Worm (Caenorhabditis elegans) whole organism, L4 larva: Measurements from ENCODE around the gene gpb-1.
"Not testable (repeated sequence)": the region's sequence is repeated elsewhere in the genome, so short reads cannot be mapped to it uniquely, and the experiment has no call there.

Source experiments
- D1046.2 ChIP-seq: fragments of 200-800 bp; sonication (Bioruptor generic); IDR thresholded peaks from 2 replicates; pipeline ENCODE4 v1.3.6; 2022; ENCODE audit warnings: missing genetic modification characterization, missing compliant biosample characterization
- F44E2.7 ChIP-seq: fragments of 200-800 bp; sonication (Bioruptor generic); IDR thresholded peaks from 2 replicates; pipeline ENCODE4 v2.1.2; 2022; ENCODE audit warnings: missing genetic modification characterization, missing compliant biosample characterization
- T26A8.4 ChIP-seq: fragments of 200-800 bp; sonication (Bioruptor generic); IDR thresholded peaks from 2 replicates; pipeline ENCODE4 v1.3.6; 2022; ENCODE audit warnings: missing genetic modification characterization, missing compliant biosample characterization
- Y75B8A.6 ChIP-seq: fragments of 200-800 bp; sonication (Bioruptor generic); IDR thresholded peaks from 2 replicates; pipeline ENCODE4 v1.3.6; 2022; ENCODE audit warnings: missing genetic modification reagents, missing genetic modification characterization, missing compliant biosample characterization
- aha-1 ChIP-seq: fragments of 150-350 bp; peaks from one replicate; lab custom pipeline; 2014; ENCODE audit warnings: missing biosample characterization, missing genetic modification characterization
- arid-1 ChIP-seq: fragments of 200-800 bp; sonication (Bioruptor generic); conservative IDR thresholded peaks from 2 replicates; pipeline ENCODE4 v1.3.6; 2022; ENCODE audit warnings: missing genetic modification reagents, missing genetic modification characterization, missing compliant biosample characterization
- ceh-20 ChIP-seq: fragments of 200-800 bp; sonication (Bioruptor generic); IDR thresholded peaks from 2 replicates; pipeline ENCODE4 v1.3.6; 2022; ENCODE audit warnings: missing genetic modification reagents, missing genetic modification characterization, missing compliant biosample characterization
- ceh-44 ChIP-seq: fragments of 200-800 bp; sonication (Bioruptor generic); IDR thresholded peaks from 2 replicates; pipeline ENCODE4 v1.3.6; 2022; ENCODE audit warnings: missing genetic modification reagents, missing genetic modification characterization, missing compliant biosample characterization
- ces-1 ChIP-seq: fragments of 150-350 bp; sonication (generic microtip); optimal IDR thresholded peaks from 4 replicates; lab custom pipeline; 2014; ENCODE audit warnings: missing biosample characterization, missing genetic modification reagents, missing genetic modification characterization
- daf-19 ChIP-seq: fragments of 200-800 bp; sonication (Bioruptor generic); conservative IDR thresholded peaks from 2 replicates; pipeline ENCODE4 v1.3.6; 2022; ENCODE audit warnings: missing genetic modification characterization, missing compliant biosample characterization
- daf-8 ChIP-seq: fragments of 200-800 bp; sonication (Bioruptor generic); IDR thresholded peaks from 2 replicates; pipeline ENCODE4 v1.3.6; 2022; ENCODE audit warnings: missing genetic modification characterization, missing compliant biosample characterization
- dmd-6 ChIP-seq: fragments of 200-800 bp; sonication (Bioruptor generic); IDR thresholded peaks from 2 replicates; pipeline ENCODE4 v1.3.6; 2022; ENCODE audit warnings: missing genetic modification reagents, missing genetic modification characterization, missing compliant biosample characterization
- dpl-1 ChIP-seq: fragments of 150-350 bp; optimal IDR thresholded peaks from 2 replicates; lab custom pipeline; 2014; ENCODE audit warnings: missing biosample characterization, missing genetic modification reagents, missing genetic modification characterization
- duxl-1 ChIP-seq: sonication (generic microtip); optimal IDR thresholded peaks from 2 replicates; lab custom pipeline; 2016; ENCODE audit warnings: mild to moderate bottlenecking, missing genetic modification characterization, moderate library complexity, missing compliant biosample characterization; ENCODE audit not compliant: poor library complexity
- dve-1 ChIP-seq: sonication (generic microtip); optimal IDR thresholded peaks from 2 replicates; lab custom pipeline; 2017; ENCODE audit warnings: antibody characterized with exemption, mild to moderate bottlenecking, missing genetic modification characterization, missing compliant biosample characterization; ENCODE audit not compliant: insufficient read depth
- egl-27 ChIP-seq: sonication (generic microtip); optimal IDR thresholded peaks from 3 replicates; lab custom pipeline; 2017; ENCODE audit warnings: missing biosample characterization, missing genetic modification reagents, missing genetic modification characterization
- egl-43 ChIP-seq: fragments of 200-800 bp; sonication (Bioruptor generic); IDR thresholded peaks from 2 replicates; pipeline ENCODE4 v1.3.6; 2022; ENCODE audit warnings: missing genetic modification reagents, missing genetic modification characterization, missing compliant biosample characterization
- gei-8 ChIP-seq: fragments of 200-800 bp; sonication (Bioruptor generic); optimal IDR thresholded peaks from 2 replicates; lab custom pipeline; 2018; ENCODE audit warnings: mild to moderate bottlenecking, missing genetic modification characterization, missing compliant biosample characterization
- hif-1 ChIP-seq, 2 experiments: sonication (generic microtip); optimal IDR thresholded peaks; 2 replicates each; lab custom pipeline; 2016 to 2017; ENCODE audit warnings: missing compliant biosample characterization in 2 of 2, missing genetic modification characterization in 2 of 2, missing genetic modification reagents in 2 of 2, missing genotype in 2 of 2, mild to moderate bottlenecking in 1 of 2
- hlh-11 ChIP-seq: fragments of 200-800 bp; sonication (Bioruptor generic); optimal IDR thresholded peaks from 2 replicates; lab custom pipeline; 2018; ENCODE audit warnings: mild to moderate bottlenecking, missing genetic modification characterization, missing compliant biosample characterization
- hlh-30 ChIP-seq: sonication (generic microtip); optimal IDR thresholded peaks from 2 replicates; lab custom pipeline; 2017; ENCODE audit warnings: antibody characterized with exemption, mild to moderate bottlenecking, missing genetic modification characterization, missing compliant biosample characterization; ENCODE audit not compliant: insufficient read depth
- lim-7 ChIP-seq: fragments of 200-800 bp; sonication (Bioruptor generic); IDR thresholded peaks from 2 replicates; pipeline ENCODE4 v1.3.6; 2022; ENCODE audit warnings: missing genetic modification characterization, missing compliant biosample characterization
- lin-1 ChIP-seq: fragments of 200-800 bp; sonication (Bioruptor generic); IDR thresholded peaks from 2 replicates; pipeline ENCODE4 v1.3.6; 2022; ENCODE audit warnings: missing genetic modification reagents, missing genetic modification characterization, missing compliant biosample characterization
- lin-29 ChIP-seq: fragments of 200-800 bp; sonication (Bioruptor generic); IDR thresholded peaks from 2 replicates; pipeline ENCODE4 v1.3.6; 2022; ENCODE audit warnings: missing genetic modification reagents, missing genetic modification characterization, missing compliant biosample characterization
- lir-3 ChIP-seq: sonication (generic microtip); optimal IDR thresholded peaks from 2 replicates; lab custom pipeline; 2016; ENCODE audit warnings: mild to moderate bottlenecking, missing genetic modification characterization, missing compliant biosample characterization
- lsy-2 ChIP-seq, 2 experiments: fragments of 150-350 bp in 1 of 2; sonication (generic microtip) in 1 of 2; optimal IDR thresholded peaks; 2 replicates each; lab custom pipeline; 2014 to 2017; ENCODE audit warnings: missing biosample characterization in 2 of 2, missing genetic modification characterization in 2 of 2
- mdt-29 ChIP-seq: fragments of 200-800 bp; sonication (Bioruptor generic); IDR thresholded peaks from 2 replicates; pipeline ENCODE4 v1.3.6; 2022; ENCODE audit warnings: missing genetic modification reagents, missing genetic modification characterization, missing compliant biosample characterization
- mes-2 ChIP-seq: sonication (generic microtip); optimal IDR thresholded peaks from 2 replicates; lab custom pipeline; 2016; ENCODE audit warnings: missing genotype, mild to moderate bottlenecking, missing genetic modification characterization, missing compliant biosample characterization; ENCODE audit not compliant: poor library complexity, severe bottlenecking
- nhr-11 ChIP-seq: fragments of 150-350 bp; optimal IDR thresholded peaks from 2 replicates; lab custom pipeline; 2014; ENCODE audit warnings: missing biosample characterization, missing genetic modification characterization
- nhr-111 ChIP-seq: fragments of 200-800 bp; sonication (Bioruptor generic); optimal IDR thresholded peaks from 2 replicates; lab custom pipeline; 2018; ENCODE audit warnings: mild to moderate bottlenecking, missing genetic modification characterization, missing compliant biosample characterization
- nhr-48 ChIP-seq: sonication (generic microtip); optimal IDR thresholded peaks from 2 replicates; lab custom pipeline; 2016; ENCODE audit warnings: mild to moderate bottlenecking, missing genetic modification characterization, missing compliant biosample characterization
- nhr-6 ChIP-seq: fragments of 150-350 bp; optimal IDR thresholded peaks from 2 replicates; lab custom pipeline; 2014; ENCODE audit warnings: missing biosample characterization, missing genetic modification characterization
- nhr-77 ChIP-seq: fragments of 150-350 bp; optimal IDR thresholded peaks from 2 replicates; lab custom pipeline; 2014; ENCODE audit warnings: missing biosample characterization, missing genetic modification characterization
- pha-4 ChIP-seq, 2 experiments: fragments of 150-350 bp in 1 of 2; fragments of 200-800 bp in 1 of 2; sonication (Bioruptor generic) in 1 of 2; IDR thresholded peaks in 1 of 2; optimal IDR thresholded peaks in 1 of 2; 2 replicates each; pipeline versions ENCODE4 v1.3.6 to Lab custom; 2014 to 2022; ENCODE audit warnings: missing genetic modification characterization in 2 of 2, missing genetic modification reagents in 2 of 2, missing biosample characterization in 1 of 2, missing compliant biosample characterization in 1 of 2
- php-3 ChIP-seq: fragments of 200-800 bp; sonication (Bioruptor generic); IDR thresholded peaks from 2 replicates; pipeline ENCODE4 v1.3.6; 2022; ENCODE audit warnings: missing genetic modification reagents, missing genetic modification characterization, missing compliant biosample characterization
- rbr-2 ChIP-seq: sonication (generic microtip); optimal IDR thresholded peaks from 2 replicates; lab custom pipeline; 2016; ENCODE audit warnings: missing genotype, missing genetic modification characterization, missing compliant biosample characterization
- saeg-2 ChIP-seq: fragments of 200-800 bp; sonication (Bioruptor generic); IDR thresholded peaks from 2 replicates; pipeline ENCODE4 v1.3.6; 2022; ENCODE audit warnings: missing genetic modification reagents, missing genetic modification characterization, missing compliant biosample characterization
- sdz-12 ChIP-seq: fragments of 200-800 bp; sonication (Bioruptor generic); optimal IDR thresholded peaks from 2 replicates; lab custom pipeline; 2018; ENCODE audit warnings: mild to moderate bottlenecking, missing genetic modification characterization, missing compliant biosample characterization
- skn-1 ChIP-seq: fragments of 150-350 bp; optimal IDR thresholded peaks from 2 replicates; lab custom pipeline; 2014; ENCODE audit warnings: missing biosample characterization, missing genetic modification characterization
- snpc-4 ChIP-seq: fragments of 150-350 bp; optimal IDR thresholded peaks from 2 replicates; lab custom pipeline; 2014; ENCODE audit warnings: missing biosample characterization, missing genetic modification characterization
- spr-3 ChIP-seq: fragments of 200-800 bp; sonication (Bioruptor generic); optimal IDR thresholded peaks from 2 replicates; lab custom pipeline; 2018; ENCODE audit warnings: mild to moderate bottlenecking, missing genetic modification characterization, missing compliant biosample characterization
- unc-39 ChIP-seq: sonication (generic microtip); optimal IDR thresholded peaks from 2 replicates; lab custom pipeline; 2017; ENCODE audit warnings: missing biosample characterization, missing genetic modification characterization
- vab-7 ChIP-seq: fragments of 200-800 bp; sonication (Bioruptor generic); IDR thresholded peaks from 2 replicates; pipeline ENCODE4 v1.3.6; 2022; ENCODE audit warnings: missing genetic modification reagents, missing genetic modification characterization, missing compliant biosample characterization
- zag-1 ChIP-seq: fragments of 150-350 bp; optimal IDR thresholded peaks from 2 replicates; lab custom pipeline; 2014; ENCODE audit warnings: missing biosample characterization, missing genetic modification characterization
- zfp-2 ChIP-seq: sonication (generic microtip); optimal IDR thresholded peaks from 2 replicates; lab custom pipeline; 2016; ENCODE audit warnings: mild to moderate bottlenecking, missing genetic modification characterization, missing compliant biosample characterization
- zip-11 ChIP-seq: fragments of 200-800 bp; sonication (Bioruptor generic); IDR thresholded peaks from 2 replicates; pipeline ENCODE4 v1.3.6; 2022; ENCODE audit warnings: missing genetic modification characterization, missing compliant biosample characterization
- zip-2 ChIP-seq: fragments of 150-350 bp; optimal IDR thresholded peaks from 2 replicates; lab custom pipeline; 2014; ENCODE audit warnings: missing biosample characterization, missing genetic modification characterization

Gene gpb-1

ce11 chrII:11761806-11762512 is 13.5 kb upstream of the gpb-1 start (continued):
- TF ChIP-seq arid-1 (GFP tag; lab: Robert Waterston, UW): peak; percentile 68
- TF ChIP-seq hif-1 (tag; optimal IDR thresholded peaks at IDR 0.05; lab: Kevin White, UChicago): no peak
- no peak for TF ChIP-seq mes-2
- TF ChIP-seq snpc-4 (tag; lab: Kevin White, UChicago): no peak
- TF ChIP-seq egl-27 (tag; lab: Kevin White, UChicago): no peak
- TF ChIP-seq hlh-30 (tag; lab: Kevin White, UChicago): no peak
- TF ChIP-seq F44E2.7 (GFP tag; lab: Robert Waterston, UW): no peak
- no peak for TF ChIP-seq nhr-48 (tag; lab: Kevin White, UChicago)
- no peak for TF ChIP-seq ces-1 (GFP tag; lab: Kevin White, UChicago)
- TF ChIP-seq dpl-1 (GFP tag; lab: Kevin White, UChicago): no peak
- TF ChIP-seq nhr-11 (tag; lab: Kevin White, UChicago): no peak
- peak; percentile 83 for TF ChIP-seq aha-1 (tag; lab: Kevin White, UChicago)
- TF ChIP-seq zag-1 (tag; lab: Kevin White, UChicago): no peak
- TF ChIP-seq skn-1: no peak
- no peak for TF ChIP-seq zip-11 (GFP tag; lab: Robert Waterston, UW)
- no peak for TF ChIP-seq D1046.2 (GFP tag; lab: Robert Waterston, UW)
- TF ChIP-seq, all 104 proteins: peak for 30

- TF ChIP-seq T26A8.4 (GFP tag; lab: Robert Waterston, UW): peak; percentile 99
- TF ChIP-seq nhr-11 (tag; lab: Kevin White, UChicago): peak; percentile 77
- peak; percentile 81 for TF ChIP-seq zip-2 (tag; lab: Kevin White, UChicago)
- peak; percentile 58 for TF ChIP-seq duxl-1 (tag; lab: Kevin White, UChicago)
- peak; percentile 80 to 82 for TF ChIP-seq lsy-2 (tag; optimal IDR thresholded peaks at IDR 0.05; lab: Kevin White, UChicago)
- TF ChIP-seq hif-1 (tag; optimal IDR thresholded peaks at IDR 0.05; lab: Kevin White, UChicago): peak; percentile 83 to 91
- TF ChIP-seq pha-4 (GFP tag; IDR thresholded peaks at IDR 0.05; lab: Robert Waterston, UW): peak; percentile 99
- not testable (repeated sequence) for TF ChIP-seq pha-4 (tag; optimal IDR thresholded peaks at IDR 0.05; lab: Kevin White, UChicago)
- TF ChIP-seq egl-43 (GFP tag; lab: Robert Waterston, UW): peak; percentile 100
- TF ChIP-seq nhr-77 (tag; lab: Kevin White, UChicago): peak; percentile 40
- TF ChIP-seq lin-1 (GFP tag; lab: Robert Waterston, UW): peak; percentile 99
- peak; percentile 75 for TF ChIP-seq mes-2
- peak; percentile 100 for TF ChIP-seq php-3 (GFP tag; lab: Robert Waterston, UW)
- peak; percentile 97 for TF ChIP-seq nhr-111 (GFP tag; lab: Kevin White, UChicago)
- peak; percentile 89 for TF ChIP-seq dve-1 (tag; lab: Kevin White, UChicago)
- peak; percentile 95 for TF ChIP-seq spr-3
- peak; percentile 100 for TF ChIP-seq saeg-2 (GFP tag; lab: Robert Waterston, UW)
- peak; percentile 51 for TF ChIP-seq zfp-2 (tag; lab: Kevin White, UChicago)
- peak; percentile 97 for TF ChIP-seq sdz-12 (GFP tag; lab: Kevin White, UChicago)
- peak; percentile 98 for TF ChIP-seq arid-1 (GFP tag; lab: Robert Waterston, UW)
- peak; percentile 95 for TF ChIP-seq ceh-44
- TF ChIP-seq mdt-29 (GFP tag; lab: Robert Waterston, UW): peak; percentile 100
- peak; percentile 100 for TF ChIP-seq daf-8 (GFP tag; lab: Robert Waterston, UW)
- peak; percentile 79 for TF ChIP-seq unc-39 (tag; lab: Kevin White, UChicago)
- TF ChIP-seq daf-19 (GFP tag; lab: Robert Waterston, UW): peak; percentile 100
- peak; percentile 100 for TF ChIP-seq hlh-11
- peak; percentile 100 for TF ChIP-seq ceh-20 (GFP tag; lab: Robert Waterston, UW)
- peak; percentile 63 for TF ChIP-seq lir-3 (tag; lab: Kevin White, UChicago)
- TF ChIP-seq vab-7 (GFP tag; lab: Robert Waterston, UW): peak; percentile 98
- peak; percentile 96 for TF ChIP-seq gei-8 (GFP tag; lab: Kevin White, UChicago)
- TF ChIP-seq Y75B8A.6 (GFP tag; lab: Robert Waterston, UW): peak; percentile 100
- TF ChIP-seq nhr-6: peak; percentile 3
- TF ChIP-seq hlh-30 (tag; lab: Kevin White, UChicago): peak; percentile 78
- TF ChIP-seq lim-7: peak; percentile 90
- peak; percentile 89 for TF ChIP-seq rbr-2
- peak; percentile 99 for TF ChIP-seq dmd-6 (GFP tag; lab: Robert Waterston, UW)
- TF ChIP-seq lin-29: peak; percentile 100
Observed at ce11 chrII:11759277-11759676, 10.9 kb upstream of the gpb-1 start, which contains the start of the genes F44E5.4 and F44E5.5. TSS of gene F44E5.4 (minus strand) at chrII:11759311. TSS of gene F44E5.5 (plus strand) at chrII:11759662.
